Fruit fly (Drosophila melanogaster): ENCODE measurements around the gene Dhc98D.

DNA sequence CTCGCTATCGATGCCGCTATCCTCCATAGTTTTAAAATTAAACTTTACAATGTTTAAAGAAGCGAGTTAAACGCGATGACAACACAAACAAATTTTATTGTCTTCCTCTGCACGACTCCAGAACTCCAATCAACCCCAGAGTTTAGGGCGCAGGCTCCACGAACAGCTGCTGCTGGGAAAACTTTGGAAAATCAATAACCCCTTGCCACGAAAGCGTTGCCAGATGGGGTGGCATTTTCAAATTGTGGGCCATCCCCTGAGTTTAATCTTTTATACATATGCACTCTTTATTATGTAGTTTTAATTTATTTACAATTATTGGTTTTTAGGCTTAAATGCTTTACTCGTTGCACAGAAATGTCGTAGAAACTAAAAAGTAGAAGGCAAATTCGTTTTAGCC lies 33.6 kb downstream of the Dhc98D start, which contains the start of gene CG31051:
- TF ChIP-seq Dll (optimal IDR thresholded peaks at IDR 0.05) = no peak
- no peak for TF ChIP-seq psq (optimal IDR thresholded peaks at IDR 0.05)
- TF ChIP-seq CG8478 (optimal IDR thresholded peaks at IDR 0.05) = no peak
- no peak for TF ChIP-seq pan (optimal IDR thresholded peaks at IDR 0.05)
